Fruit fly (Drosophila melanogaster) whole organism, adult: ENCODE measurements around the gene CG45676.
A peak's percentile ranks its signal among the peaks of the same experiment; 100 is the strongest.

Source experiments
- CG12768 ChIP-seq: fragments of 200-800 bp; sonication (Bioruptor generic); optimal IDR thresholded peaks from 2 replicates; lab custom pipeline; 2017; ENCODE audit warnings: missing biosample characterization, missing genetic modification characterization, mild to moderate bottlenecking, moderate library complexity, missing genetic modification reagents
- Crg-1 ChIP-seq: fragments of 200-800 bp; sonication (Bioruptor generic); optimal IDR thresholded peaks from 2 replicates; lab custom pipeline; 2016; ENCODE audit warnings: missing biosample characterization, missing genetic modification characterization
- cnc ChIP-seq, 2 experiments: fragments of >200 bp; optimal IDR thresholded peaks; 2 replicates each; lab custom pipeline; 2017
- kay ChIP-seq: fragments of 200-800 bp; sonication (Bioruptor generic); peaks from one replicate; lab custom pipeline; 2016; ENCODE audit warnings: missing biosample characterization, missing genetic modification characterization, borderline replicate concordance
- ovo ChIP-seq: fragments of 200-800 bp; sonication (Bioruptor generic); optimal IDR thresholded peaks from 2 replicates; lab custom pipeline; 2016; ENCODE audit warnings: missing biosample characterization, missing genetic modification characterization

DNA sequence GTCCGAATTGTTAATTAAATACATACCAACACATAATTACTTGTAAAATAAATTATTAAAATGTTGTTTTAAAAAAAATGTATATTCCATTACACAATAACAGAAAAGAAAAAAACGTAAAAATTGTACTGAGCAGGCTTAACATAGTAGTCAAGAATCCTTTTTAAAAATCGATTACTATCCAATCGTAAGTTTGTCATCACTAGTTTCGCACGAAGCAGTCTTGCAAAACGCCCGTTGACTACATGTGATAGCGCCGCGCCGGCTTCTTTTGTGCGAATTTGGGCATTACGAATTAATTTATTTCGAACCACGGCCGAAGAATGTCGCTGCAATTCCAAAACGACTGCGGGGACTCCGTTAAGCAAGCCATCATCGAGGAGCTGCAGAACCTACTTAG lies 6.3 kb upstream of the CG45676 start, which contains the start of gene Ipo9:
- TF ChIP-seq kay (GFP tag; lab: Kevin White, UChicago) = peak; percentile 70
- no peak for TF ChIP-seq cnc (optimal IDR thresholded peaks at IDR 0.05; lab: Kevin White, UChicago)
- TF ChIP-seq CG12768 (GFP tag; lab: Kevin White, UChicago) = no peak
- peak; percentile 18 for TF ChIP-seq Crg-1 (GFP tag; lab: Kevin White, UChicago)
- no peak for TF ChIP-seq ovo
